Fruit fly (Drosophila melanogaster) whole organism, embryonic: ENCODE measurements around the gene spz3.

Experiments
- Bdp1 ChIP-seq: fragments of 200-800 bp; sonication (Bioruptor generic); optimal IDR thresholded peaks from 3 replicates; lab custom pipeline; 2016; ENCODE audit warnings: missing biosample characterization, missing genetic modification characterization
- CG10267 ChIP-seq: fragments of 200-800 bp; sonication (Bioruptor generic); optimal IDR thresholded peaks from 2 replicates; lab custom pipeline; 2018; ENCODE audit warnings: missing biosample characterization, mild to moderate bottlenecking, missing genetic modification characterization, moderate library complexity
- CG11093 ChIP-seq: fragments of 200-800 bp; sonication (Bioruptor generic); IDR thresholded peaks from 3 replicates; pipeline ENCODE4 v1.3.6; 2022; ENCODE audit warnings: missing biosample characterization, missing genetic modification characterization
- CG13624 ChIP-seq: fragments of 200-800 bp; sonication (Bioruptor generic); optimal IDR thresholded peaks from 2 replicates; lab custom pipeline; 2016; ENCODE audit warnings: missing biosample characterization, missing genetic modification characterization
- CG17359 ChIP-seq: fragments of 200-800 bp; sonication (Bioruptor generic); optimal IDR thresholded peaks from 3 replicates; lab custom pipeline; 2018; ENCODE audit warnings: missing biosample characterization, mild to moderate bottlenecking, missing genetic modification characterization, moderate library complexity
- CG1832 ChIP-seq: fragments of 200-800 bp; sonication (Bioruptor generic); optimal IDR thresholded peaks from 2 replicates; lab custom pipeline; 2017; ENCODE audit warnings: missing biosample characterization, mild to moderate bottlenecking, missing genetic modification characterization, inconsistent platforms
- CG18599 ChIP-seq: fragments of 200-800 bp; sonication (Bioruptor generic); optimal IDR thresholded peaks from 3 replicates; lab custom pipeline; 2017; ENCODE audit warnings: missing biosample characterization, missing genetic modification characterization, mild to moderate bottlenecking, moderate library complexity, missing genetic modification reagents
- CG2202 ChIP-seq: fragments of 200-800 bp; sonication (Bioruptor generic); optimal IDR thresholded peaks from 2 replicates; lab custom pipeline; 2018; ENCODE audit warnings: missing biosample characterization, mild to moderate bottlenecking, missing genetic modification characterization
- CG31441 ChIP-seq: fragments of 200-800 bp; sonication (Bioruptor generic); IDR thresholded peaks from 2 replicates; pipeline ENCODE4 v1.3.6; 2022; ENCODE audit warnings: missing biosample characterization, missing genetic modification characterization
- CG3407 ChIP-seq: fragments of 200-800 bp; sonication (Bioruptor generic); optimal IDR thresholded peaks from 2 replicates; lab custom pipeline; 2018; ENCODE audit warnings: missing biosample characterization, mild to moderate bottlenecking, missing genetic modification characterization
- CG3847 ChIP-seq: fragments of 200-800 bp; sonication (Bioruptor generic); IDR thresholded peaks from 2 replicates; pipeline ENCODE4 v1.3.6; 2022; ENCODE audit warnings: missing biosample characterization, missing genetic modification characterization
- CG6272 ChIP-seq: fragments of 200-800 bp; sonication (Bioruptor generic); IDR thresholded peaks from 2 replicates; pipeline ENCODE4 v1.3.6; 2022; ENCODE audit warnings: missing biosample characterization, missing genetic modification characterization
- CG6791 ChIP-seq: fragments of 200-800 bp; sonication (Bioruptor generic); IDR thresholded peaks from 3 replicates; pipeline ENCODE4 v1.3.6; 2022; ENCODE audit warnings: missing biosample characterization, missing genetic modification characterization; ENCODE audit not compliant: partially characterized antibody
- CG7987 ChIP-seq: fragments of 200-800 bp; sonication (Bioruptor generic); optimal IDR thresholded peaks from 2 replicates; lab custom pipeline; 2018; ENCODE audit warnings: missing biosample characterization, mild to moderate bottlenecking, missing genetic modification characterization, moderate library complexity
- CG9727 ChIP-seq: fragments of 200-800 bp; sonication (Bioruptor generic); optimal IDR thresholded peaks from 3 replicates; lab custom pipeline; 2017; ENCODE audit warnings: missing biosample characterization, mild to moderate bottlenecking, missing genetic modification characterization
- Deaf1 ChIP-seq: fragments of 200-800 bp; optimal IDR thresholded peaks from 3 replicates; lab custom pipeline; 2019; ENCODE audit warnings: missing biosample characterization, mild to moderate bottlenecking, missing genetic modification characterization, moderate library complexity
- Gsc ChIP-seq: fragments of 200-800 bp; sonication (Bioruptor generic); IDR thresholded peaks from 2 replicates; pipeline ENCODE4 v1.3.6; 2022; ENCODE audit warnings: missing biosample characterization, missing genetic modification characterization
- Meics ChIP-seq: fragments of 200-800 bp; sonication (Bioruptor generic); optimal IDR thresholded peaks from 2 replicates; lab custom pipeline; 2017; ENCODE audit warnings: missing biosample characterization, mild to moderate bottlenecking, missing genetic modification characterization
- NC2β ChIP-seq: fragments of 200-800 bp; sonication (Bioruptor generic); optimal IDR thresholded peaks from 2 replicates; lab custom pipeline; 2016; ENCODE audit warnings: missing biosample characterization, missing genetic modification characterization
- Optix ChIP-seq: fragments of 200-800 bp; sonication (Bioruptor generic); IDR thresholded peaks from 3 replicates; pipeline ENCODE4 v1.3.6; 2022; ENCODE audit warnings: missing biosample characterization, missing genetic modification characterization
- Rx ChIP-seq: fragments of 200-800 bp; sonication (Bioruptor generic); IDR thresholded peaks from 2 replicates; pipeline ENCODE4 v1.3.6; 2022; ENCODE audit warnings: missing biosample characterization, missing genetic modification characterization
- Scr ChIP-seq: fragments of 200-800 bp; sonication (Bioruptor generic); IDR thresholded peaks from 2 replicates; pipeline ENCODE4 v1.3.6; 2022; ENCODE audit warnings: missing biosample characterization, missing genetic modification characterization; ENCODE audit not compliant: partially characterized antibody
- Sin3A ChIP-seq: fragments of >200 bp; optimal IDR thresholded peaks from 2 replicates; lab custom pipeline; 2018
- Six4 ChIP-seq: fragments of 200-800 bp; sonication (Bioruptor generic); optimal IDR thresholded peaks from 2 replicates; lab custom pipeline; 2016; ENCODE audit warnings: missing biosample characterization, missing genetic modification characterization
- Sox102F ChIP-seq: fragments of 200-800 bp; sonication (Bioruptor generic); optimal IDR thresholded peaks from 2 replicates; lab custom pipeline; 2018; ENCODE audit warnings: missing biosample characterization, mild to moderate bottlenecking, missing genetic modification characterization, moderate library complexity
- TFAM ChIP-seq: fragments of 200-800 bp; sonication (Bioruptor generic); optimal IDR thresholded peaks from 2 replicates; lab custom pipeline; 2017; ENCODE audit warnings: missing biosample characterization, missing genetic modification characterization, inconsistent platforms
- Trl ChIP-seq, 3 experiments: fragments of >200 bp in 2 of 3; fragments of 200-800 bp in 1 of 3; sonication (Bioruptor generic) in 1 of 3; optimal IDR thresholded peaks; 2 replicates in 1 of 3; 3 replicates in 2 of 3; lab custom pipeline; 2016 to 2017; ENCODE audit warnings: missing biosample characterization in 1 of 3, missing genetic modification characterization in 1 of 3
- YL-1 ChIP-seq: fragments of 200-800 bp; sonication (Bioruptor generic); optimal IDR thresholded peaks from 3 replicates; lab custom pipeline; 2017; ENCODE audit warnings: missing biosample characterization, mild to moderate bottlenecking, missing genetic modification characterization
- ara ChIP-seq: fragments of 200-800 bp; sonication (Bioruptor generic); IDR thresholded peaks from 2 replicates; pipeline ENCODE4 v1.3.6; 2022; ENCODE audit warnings: missing biosample characterization, missing genetic modification characterization
- bbx ChIP-seq: fragments of 200-800 bp; sonication (Bioruptor generic); IDR thresholded peaks from 2 replicates; pipeline ENCODE4 v1.3.6; 2022; ENCODE audit warnings: missing biosample characterization, missing genetic modification characterization; ENCODE audit not compliant: partially characterized antibody
- bcd ChIP-seq: fragments of 200-800 bp; sonication (Bioruptor generic); optimal IDR thresholded peaks from 2 replicates; lab custom pipeline; 2017; ENCODE audit warnings: missing biosample characterization, mild to moderate bottlenecking, missing genetic modification characterization
- danr ChIP-seq: fragments of 200-800 bp; sonication (Bioruptor generic); IDR thresholded peaks from 2 replicates; pipeline ENCODE4 v1.3.6; 2022; ENCODE audit warnings: missing biosample characterization, missing genetic modification characterization
- dm ChIP-seq: fragments of 200-800 bp; sonication (Bioruptor generic); optimal IDR thresholded peaks from 3 replicates; lab custom pipeline; 2016; ENCODE audit warnings: missing biosample characterization, missing genetic modification characterization
- dmrt99B ChIP-seq: fragments of 200-800 bp; sonication (Bioruptor generic); optimal IDR thresholded peaks from 2 replicates; lab custom pipeline; 2018; ENCODE audit warnings: missing biosample characterization, mild to moderate bottlenecking, missing genetic modification characterization, moderate library complexity
- ewg ChIP-seq: fragments of 200-800 bp; sonication (Bioruptor generic); optimal IDR thresholded peaks from 3 replicates; lab custom pipeline; 2017; ENCODE audit warnings: mild to moderate bottlenecking, missing biosample characterization, missing genetic modification reagents, missing genetic modification characterization
- fd3F ChIP-seq: fragments of 200-800 bp; sonication (Bioruptor generic); optimal IDR thresholded peaks from 2 replicates; lab custom pipeline; 2018; ENCODE audit warnings: missing biosample characterization, mild to moderate bottlenecking, missing genetic modification characterization, moderate library complexity
- fd96Cb ChIP-seq: fragments of 200-800 bp; sonication (Bioruptor generic); optimal IDR thresholded peaks from 2 replicates; lab custom pipeline; 2018; ENCODE audit warnings: missing biosample characterization, mild to moderate bottlenecking, missing genetic modification characterization, moderate library complexity
- ftz-f1 ChIP-seq: fragments of 200-800 bp; sonication (Bioruptor generic); optimal IDR thresholded peaks from 2 replicates; lab custom pipeline; 2016; ENCODE audit warnings: missing biosample characterization, missing genetic modification characterization
- gcm2 ChIP-seq: fragments of 200-800 bp; sonication (Bioruptor generic); optimal IDR thresholded peaks from 2 replicates; lab custom pipeline; 2016; ENCODE audit warnings: missing biosample characterization, missing genetic modification characterization
- gt ChIP-seq: fragments of 200-800 bp; sonication (Bioruptor generic); IDR thresholded peaks from 2 replicates; pipeline ENCODE4 v1.3.6; 2022; ENCODE audit warnings: missing biosample characterization, missing genetic modification characterization
- hkb ChIP-seq, 2 experiments: fragments of 200-800 bp in 1 of 2; fragments of >200 bp in 1 of 2; sonication (Bioruptor generic) in 1 of 2; IDR thresholded peaks in 1 of 2; optimal IDR thresholded peaks in 1 of 2; 2 replicates each; pipeline versions ENCODE4 v1.3.6 to Lab custom; 2017 to 2022; ENCODE audit warnings: missing biosample characterization in 1 of 2, missing genetic modification characterization in 1 of 2
- jigr1 ChIP-seq: fragments of 200-800 bp; sonication (Bioruptor generic); IDR thresholded peaks from 3 replicates; pipeline ENCODE4 v1.3.6; 2022; ENCODE audit warnings: missing biosample characterization, missing genetic modification characterization
- mam ChIP-seq: fragments of 200-800 bp; sonication (Bioruptor generic); optimal IDR thresholded peaks from 3 replicates; lab custom pipeline; 2016; ENCODE audit warnings: missing biosample characterization, missing genetic modification characterization
- nau ChIP-seq: fragments of 200-800 bp; sonication (Bioruptor generic); optimal IDR thresholded peaks from 3 replicates; lab custom pipeline; 2017; ENCODE audit warnings: missing biosample characterization, mild to moderate bottlenecking, missing genetic modification characterization, missing genetic modification reagents
- pita ChIP-seq: fragments of 200-800 bp; sonication (Bioruptor generic); optimal IDR thresholded peaks from 2 replicates; lab custom pipeline; 2017; ENCODE audit warnings: missing biosample characterization, mild to moderate bottlenecking, missing genetic modification characterization
- rib ChIP-seq: fragments of 200-800 bp; sonication (Bioruptor generic); IDR thresholded peaks from 2 replicates; pipeline ENCODE4 v1.3.6; 2022; ENCODE audit warnings: missing biosample characterization, missing genetic modification characterization
- sens ChIP-seq: fragments of 200-800 bp; sonication (Bioruptor generic); peaks from one replicate; lab custom pipeline; 2016; ENCODE audit warnings: missing biosample characterization, missing genetic modification characterization
- toy ChIP-seq: fragments of 200-800 bp; sonication (Bioruptor generic); IDR thresholded peaks from 2 replicates; pipeline ENCODE4 v1.3.6; 2022; ENCODE audit warnings: missing biosample characterization, missing genetic modification characterization
- twi ChIP-seq: fragments of 200-800 bp; optimal IDR thresholded peaks from 2 replicates; lab custom pipeline; 2019; ENCODE audit warnings: missing biosample characterization, mild to moderate bottlenecking, missing genetic modification characterization, moderate library complexity

The spz3 gene

dm6 chr2L:7871821-7872524 lies 7.4 kb downstream of the spz3 start (continued):
- TF ChIP-seq Trl (optimal IDR thresholded peaks at IDR 0.05; lab: Kevin White, UChicago) (no peak), Trl (GFP tag; optimal IDR thresholded peaks at IDR 0.05; lab: Kevin White, UChicago) (no peak), toy (GFP tag; lab: Robert Waterston, UW) (no peak), jigr1 (GFP tag; lab: Robert Waterston, UW) (no peak), CG6791 (GFP tag; lab: Robert Waterston, UW) (no peak), Rx (GFP tag; lab: Robert Waterston, UW) (no peak), sens (peak; percentile 86), dm (GFP tag; lab: Kevin White, UChicago) (no peak), twi (no peak), CG6272 (GFP tag; lab: Robert Waterston, UW) (no peak), CG1832 (no peak), Sin3A (lab: Kevin White, UChicago) (no peak), CG10267 (tag; lab: Kevin White, UChicago) (no peak), danr (GFP tag; lab: Robert Waterston, UW) (0 out of 2 replicates have a peak, but pooled peaks have one; percentile 33), Scr (no peak), bcd (peak; percentile 15), CG11093 (GFP tag; lab: Robert Waterston, UW) (no peak), CG17359 (tag; lab: Kevin White, UChicago) (peak; percentile 60), Bdp1 (GFP tag; lab: Kevin White, UChicago) (no peak), YL-1 (GFP tag; lab: Kevin White, UChicago) (no peak), CG3847 (GFP tag; lab: Robert Waterston, UW) (0 out of 2 replicates have a peak, but pooled peaks have one; percentile 22), Deaf1 (tag; lab: Kevin White, UChicago) (no peak), gt (GFP tag; lab: Robert Waterston, UW) (no peak), CG9727 (GFP tag; lab: Kevin White, UChicago) (peak; percentile 54), Optix (GFP tag; lab: Robert Waterston, UW) (no peak), CG31441 (GFP tag; lab: Robert Waterston, UW) (peak; percentile 44), mam (peak; percentile 41), CG2202 (tag; lab: Kevin White, UChicago) (no peak), rib (GFP tag; lab: Robert Waterston, UW) (no peak), Sox102F (GFP tag; lab: Kevin White, UChicago) (peak; percentile 56), Meics (GFP tag; lab: Kevin White, UChicago) (peak; percentile 74), nau (GFP tag; lab: Kevin White, UChicago) (peak; percentile 59), Gsc (GFP tag; lab: Robert Waterston, UW) (no peak), hkb (optimal IDR thresholded peaks at IDR 0.05; lab: Kevin White, UChicago) (no peak), hkb (GFP tag; IDR thresholded peaks at IDR 0.05; lab: Robert Waterston, UW) (no peak), Six4 (GFP tag; lab: Kevin White, UChicago) (no peak), CG7987 (GFP tag; lab: Kevin White, UChicago) (no peak), bbx (GFP tag; lab: Robert Waterston, UW) (no peak; the same call in 1 of the 2 replicates), TFAM (GFP tag; lab: Kevin White, UChicago) (no peak), gcm2 (GFP tag; lab: Kevin White, UChicago) (no peak), CG3407 (no peak), fd3F (GFP tag; lab: Kevin White, UChicago) (peak; percentile 48), CG18599 (GFP tag; lab: Kevin White, UChicago) (peak; percentile 78), NC2β (GFP tag; lab: Kevin White, UChicago) (no peak), CG13624 (peak; percentile 34), dmrt99B (tag; lab: Kevin White, UChicago) (peak; percentile 76), ewg (GFP tag; lab: Kevin White, UChicago) (no peak), fd96Cb (peak; percentile 48), ftz-f1 (GFP tag; lab: Kevin White, UChicago) (no peak), pita (GFP tag; lab: Kevin White, UChicago) (no peak), ara (no peak)
